Fruit fly (Drosophila melanogaster) whole organism, embryonic: ENCODE measurements around the gene Ir94d.

Source experiments
- CG11247 ChIP-seq: fragments of 200-800 bp; sonication (Bioruptor generic); IDR thresholded peaks from 2 replicates; pipeline ENCODE4 v1.3.6; 2022; ENCODE audit warnings: missing biosample characterization, missing genetic modification characterization
- CG11504 ChIP-seq: fragments of 200-800 bp; sonication (Bioruptor generic); optimal IDR thresholded peaks from 3 replicates; lab custom pipeline; 2019; ENCODE audit warnings: missing biosample characterization, mild to moderate bottlenecking, missing genetic modification characterization, moderate library complexity
- CG13894 ChIP-seq: fragments of 200-800 bp; sonication (Bioruptor generic); optimal IDR thresholded peaks from 3 replicates; lab custom pipeline; 2018; ENCODE audit warnings: missing biosample characterization, mild to moderate bottlenecking, missing genetic modification characterization, moderate library complexity
- CG14014 ChIP-seq: fragments of 200-800 bp; sonication (Bioruptor generic); IDR thresholded peaks from 2 replicates; pipeline ENCODE4 v1.3.6; 2022; ENCODE audit warnings: missing biosample characterization, missing genetic modification characterization
- CG15011 ChIP-seq: fragments of 200-800 bp; sonication (Bioruptor generic); optimal IDR thresholded peaks from 3 replicates; lab custom pipeline; 2018; ENCODE audit warnings: missing biosample characterization, mild to moderate bottlenecking, missing genetic modification characterization
- CG1602 ChIP-seq: fragments of 200-800 bp; sonication (Bioruptor generic); optimal IDR thresholded peaks from 3 replicates; lab custom pipeline; 2016; ENCODE audit warnings: missing biosample characterization, missing genetic modification characterization
- CG16815 ChIP-seq: fragments of 200-800 bp; sonication (Bioruptor generic); optimal IDR thresholded peaks from 3 replicates; lab custom pipeline; 2017; ENCODE audit warnings: missing biosample characterization, mild to moderate bottlenecking, missing genetic modification characterization
- CG17186 ChIP-seq: fragments of 200-800 bp; sonication (Bioruptor generic); optimal IDR thresholded peaks from 3 replicates; lab custom pipeline; 2017; ENCODE audit warnings: missing biosample characterization, missing genetic modification reagents, missing genetic modification characterization
- CG31224 ChIP-seq: fragments of 200-800 bp; sonication (Bioruptor generic); IDR thresholded peaks from 2 replicates; pipeline ENCODE4 v1.3.6; 2022; ENCODE audit warnings: missing biosample characterization, missing genetic modification characterization
- CG3281 ChIP-seq: fragments of 200-800 bp; sonication (Bioruptor generic); optimal IDR thresholded peaks from 3 replicates; lab custom pipeline; 2017; ENCODE audit warnings: missing biosample characterization, mild to moderate bottlenecking, missing genetic modification characterization
- CG34422 ChIP-seq: fragments of 200-800 bp; sonication (Bioruptor generic); IDR thresholded peaks from 3 replicates; pipeline ENCODE4 v1.3.6; 2022; ENCODE audit warnings: missing biosample characterization, missing genetic modification characterization
- CG7786 ChIP-seq: fragments of 200-800 bp; sonication (Bioruptor generic); optimal IDR thresholded peaks from 2 replicates; lab custom pipeline; 2016; ENCODE audit warnings: missing biosample characterization, missing genetic modification characterization
- Chrac-16 ChIP-seq: fragments of 200-800 bp; sonication (Bioruptor generic); optimal IDR thresholded peaks from 3 replicates; lab custom pipeline; 2016; ENCODE audit warnings: missing biosample characterization, missing genetic modification characterization
- Dek ChIP-seq: fragments of 200-800 bp; sonication (Bioruptor generic); optimal IDR thresholded peaks from 3 replicates; lab custom pipeline; 2019; ENCODE audit warnings: missing biosample characterization, mild to moderate bottlenecking, missing genetic modification characterization, moderate library complexity
- Dll ChIP-seq: fragments of 200-800 bp; sonication (Bioruptor generic); IDR thresholded peaks from 4 replicates; pipeline ENCODE4 v1.3.6; 2022; ENCODE audit warnings: missing biosample characterization, missing genetic modification characterization; ENCODE audit not compliant: partially characterized antibody
- Drgx ChIP-seq: fragments of 200-800 bp; sonication (Bioruptor generic); IDR thresholded peaks from 2 replicates; pipeline ENCODE4 v1.3.6; 2022; ENCODE audit warnings: missing biosample characterization, missing genetic modification characterization
- E2f2 ChIP-seq: fragments of 200-800 bp; sonication (Bioruptor generic); IDR thresholded peaks from 2 replicates; pipeline ENCODE4 v1.3.6; 2022; ENCODE audit warnings: missing biosample characterization, missing genetic modification characterization
- Ets65A ChIP-seq: fragments of 200-800 bp; sonication (Bioruptor generic); peaks from one replicate; lab custom pipeline; 2016; ENCODE audit warnings: missing biosample characterization, missing genetic modification characterization
- Hmr ChIP-seq: fragments of 200-800 bp; sonication (Bioruptor generic); optimal IDR thresholded peaks from 3 replicates; lab custom pipeline; 2017; ENCODE audit warnings: mild to moderate bottlenecking, missing biosample characterization, missing genetic modification reagents, missing genetic modification characterization
- MBD-R2 ChIP-seq: fragments of 200-800 bp; sonication (Bioruptor generic); IDR thresholded peaks from 2 replicates; pipeline ENCODE4 v1.3.6; 2022; ENCODE audit warnings: missing biosample characterization, missing genetic modification characterization
- NK7.1 ChIP-seq: fragments of 200-800 bp; sonication (Bioruptor generic); optimal IDR thresholded peaks from 3 replicates; lab custom pipeline; 2016; ENCODE audit warnings: missing biosample characterization, missing genetic modification characterization
- Nf-YC ChIP-seq: fragments of 200-800 bp; optimal IDR thresholded peaks from 3 replicates; lab custom pipeline; 2019; ENCODE audit warnings: missing biosample characterization, mild to moderate bottlenecking, missing genetic modification characterization, moderate library complexity
- Sin3A ChIP-seq: fragments of >200 bp; optimal IDR thresholded peaks from 2 replicates; lab custom pipeline; 2018
- Stat92E ChIP-seq, 3 experiments: fragments of >200 bp in 2 of 3; fragments of 200-800 bp in 1 of 3; sonication (Bioruptor generic) in 1 of 3; optimal IDR thresholded peaks; 2 replicates each; lab custom pipeline; 2017 to 2019; ENCODE audit warnings: missing biosample characterization in 3 of 3, missing genetic modification characterization in 3 of 3, mild to moderate bottlenecking in 1 of 3, moderate library complexity in 1 of 3
- YL-1 ChIP-seq: fragments of 200-800 bp; sonication (Bioruptor generic); optimal IDR thresholded peaks from 3 replicates; lab custom pipeline; 2017; ENCODE audit warnings: missing biosample characterization, mild to moderate bottlenecking, missing genetic modification characterization
- ash1 ChIP-seq: fragments of 200-800 bp; sonication (Bioruptor generic); optimal IDR thresholded peaks from 2 replicates; lab custom pipeline; 2018; ENCODE audit warnings: missing biosample characterization, mild to moderate bottlenecking, missing genetic modification characterization
- bsh ChIP-seq, 2 experiments: fragments of 200-800 bp; sonication (Bioruptor generic); optimal IDR thresholded peaks; 2 replicates each; lab custom pipeline; 2017 to 2018; ENCODE audit warnings: mild to moderate bottlenecking in 2 of 2, missing biosample characterization in 2 of 2, missing genetic modification characterization in 2 of 2, moderate library complexity in 1 of 2
- cwo ChIP-seq: fragments of 200-800 bp; sonication (Bioruptor generic); optimal IDR thresholded peaks from 3 replicates; lab custom pipeline; 2017; ENCODE audit warnings: missing biosample characterization, missing genetic modification characterization, mild to moderate bottlenecking, moderate library complexity, missing genetic modification reagents
- dimm ChIP-seq: fragments of 200-800 bp; sonication (Bioruptor generic); IDR thresholded peaks from 2 replicates; pipeline ENCODE4 v1.3.6; 2022; ENCODE audit warnings: missing biosample characterization, missing genetic modification characterization
- disco-r ChIP-seq: fragments of 200-800 bp; sonication (Bioruptor generic); optimal IDR thresholded peaks from 2 replicates; lab custom pipeline; 2016; ENCODE audit warnings: missing biosample characterization, missing genetic modification characterization
- dm ChIP-seq: fragments of 200-800 bp; sonication (Bioruptor generic); optimal IDR thresholded peaks from 3 replicates; lab custom pipeline; 2016; ENCODE audit warnings: missing biosample characterization, missing genetic modification characterization
- ewg ChIP-seq: fragments of 200-800 bp; sonication (Bioruptor generic); optimal IDR thresholded peaks from 3 replicates; lab custom pipeline; 2017; ENCODE audit warnings: mild to moderate bottlenecking, missing biosample characterization, missing genetic modification reagents, missing genetic modification characterization
- gem ChIP-seq: fragments of 200-800 bp; sonication (Bioruptor generic); optimal IDR thresholded peaks from 2 replicates; lab custom pipeline; 2019; ENCODE audit warnings: missing biosample characterization, mild to moderate bottlenecking, missing genetic modification characterization, moderate library complexity
- mirr ChIP-seq: fragments of 200-800 bp; sonication (Bioruptor generic); optimal IDR thresholded peaks from 3 replicates; lab custom pipeline; 2018; ENCODE audit warnings: missing biosample characterization, mild to moderate bottlenecking, missing genetic modification characterization
- onecut ChIP-seq: fragments of 200-800 bp; sonication (Bioruptor generic); IDR thresholded peaks from 2 replicates; pipeline ENCODE4 v1.3.6; 2022; ENCODE audit warnings: missing biosample characterization, missing genetic modification characterization
- peb ChIP-seq: fragments of 200-800 bp; sonication (Bioruptor generic); IDR thresholded peaks from 2 replicates; pipeline ENCODE4 v1.3.6; 2022; ENCODE audit warnings: missing biosample characterization, missing genetic modification characterization
- row ChIP-seq: fragments of 200-800 bp; sonication (Bioruptor generic); IDR thresholded peaks from 3 replicates; pipeline ENCODE4 v1.3.6; 2022; ENCODE audit warnings: missing biosample characterization, missing genetic modification characterization
- sens ChIP-seq: fragments of 200-800 bp; sonication (Bioruptor generic); peaks from one replicate; lab custom pipeline; 2016; ENCODE audit warnings: missing biosample characterization, missing genetic modification characterization
- sima ChIP-seq: fragments of 200-800 bp; sonication (Bioruptor generic); optimal IDR thresholded peaks from 2 replicates; lab custom pipeline; 2016; ENCODE audit warnings: missing biosample characterization, missing genetic modification characterization
- toy ChIP-seq: fragments of 200-800 bp; sonication (Bioruptor generic); IDR thresholded peaks from 2 replicates; pipeline ENCODE4 v1.3.6; 2022; ENCODE audit warnings: missing biosample characterization, missing genetic modification characterization
- twi ChIP-seq: fragments of 200-800 bp; optimal IDR thresholded peaks from 2 replicates; lab custom pipeline; 2019; ENCODE audit warnings: missing biosample characterization, mild to moderate bottlenecking, missing genetic modification characterization, moderate library complexity
- tx ChIP-seq: fragments of 200-800 bp; sonication (Bioruptor generic); optimal IDR thresholded peaks from 2 replicates; lab custom pipeline; 2016; ENCODE audit warnings: missing biosample characterization, missing genetic modification characterization
- zfh1 ChIP-seq: fragments of 200-800 bp; sonication (Bioruptor generic); IDR thresholded peaks from 3 replicates; pipeline ENCODE4 v1.3.6; 2022; ENCODE audit warnings: missing biosample characterization, missing genetic modification characterization

The Ir94d gene

DNA sequence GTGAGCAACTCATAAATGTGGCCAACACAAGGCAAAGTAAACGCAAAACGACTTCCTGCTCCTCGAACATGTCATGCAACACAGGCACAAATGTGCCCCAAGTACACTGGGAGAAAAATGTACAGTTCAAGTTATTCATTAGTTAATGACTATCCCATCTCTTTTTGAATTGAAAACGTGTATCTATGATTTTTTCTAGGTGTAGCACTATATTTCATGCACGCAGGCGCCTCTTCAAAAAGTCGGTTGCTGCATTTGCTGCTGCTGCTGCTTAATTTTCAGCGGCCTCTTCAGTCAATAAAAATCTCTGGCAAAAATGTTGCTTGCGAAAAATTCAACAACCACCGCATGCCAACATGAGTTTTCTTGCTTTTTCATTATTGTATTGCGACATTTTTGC is 35.1 kb upstream of the Ir94d start:
- TF ChIP-seq ewg (GFP tag; lab: Kevin White, UChicago), result no peak
- TF ChIP-seq CG16815 (GFP tag; lab: Kevin White, UChicago), result no peak
- peak; percentile 38 for TF ChIP-seq Drgx (GFP tag; lab: Robert Waterston, UW)
- no peak for TF ChIP-seq CG7786
- no peak for TF ChIP-seq dimm
- TF ChIP-seq mirr (GFP tag; lab: Kevin White, UChicago), result no peak
- TF ChIP-seq tx, result no peak
- TF ChIP-seq Dek (tag; lab: Kevin White, UChicago), result no peak
- no peak for TF ChIP-seq disco-r
- no peak for TF ChIP-seq CG3281 (GFP tag; lab: Kevin White, UChicago)
- TF ChIP-seq Ets65A (GFP tag; lab: Kevin White, UChicago), result peak; percentile 79
- peak in 1 of 2 experiments; percentile 5 for TF ChIP-seq bsh (GFP tag; optimal IDR thresholded peaks at IDR 0.05; lab: Kevin White, UChicago)

- TF ChIP-seq row (GFP tag; lab: Robert Waterston, UW) (peak; percentile 50; the same call in 2 of the 3 replicates), sima (no peak), zfh1 (GFP tag; lab: Robert Waterston, UW) (no peak), CG34422 (GFP tag; lab: Robert Waterston, UW) (0 out of 3 replicates have a peak, but pooled peaks have one; percentile 17), CG1602 (no peak), Nf-YC (tag; lab: Kevin White, UChicago) (no peak), gem (tag; lab: Kevin White, UChicago) (peak; percentile 7), Drgx (GFP tag; lab: Robert Waterston, UW) (0 out of 2 replicates have a peak, but pooled peaks have one; percentile 23), CG11504 (tag; lab: Kevin White, UChicago) (peak; percentile 19), YL-1 (GFP tag; lab: Kevin White, UChicago) (no peak), onecut (GFP tag; lab: Robert Waterston, UW) (no peak), cwo (GFP tag; lab: Kevin White, UChicago) (no peak), sens (peak; percentile 63), twi (no peak)
Observed at dm6 chr3R:23368235-23368634, 34.4 kb upstream of the Ir94d start.

DNA sequence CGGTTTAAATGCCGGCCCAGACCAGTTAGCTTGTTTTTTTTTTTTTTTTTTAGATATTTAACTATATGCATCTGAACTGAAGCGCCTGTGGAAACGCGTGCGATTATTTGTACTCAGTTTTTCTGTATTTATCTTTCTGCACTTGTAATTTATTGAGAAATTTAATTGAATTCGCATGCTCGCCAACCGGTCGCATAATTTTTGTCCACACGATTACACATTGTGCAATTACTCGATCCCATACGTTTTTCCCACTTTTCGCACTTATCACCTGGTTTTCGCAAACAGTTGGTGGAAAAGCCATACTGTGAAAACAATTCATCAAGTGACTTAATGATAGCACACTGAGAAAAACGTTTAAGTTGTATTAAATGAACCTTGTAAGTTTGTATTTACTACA is 30.0 kb upstream of the Ir94d start, which contains the start of gene CG42827:
Gene CG42827, plus strand, starts transcription at position 301 of the 400 bp plus-strand sequence.
- no peak for TF ChIP-seq E2f2 (GFP tag; lab: Robert Waterston, UW)
- no peak for TF ChIP-seq Hmr (GFP tag; lab: Kevin White, UChicago)

- no peak for TF ChIP-seq toy (GFP tag; lab: Robert Waterston, UW)
- TF ChIP-seq Chrac-16, result no peak
- TF ChIP-seq Sin3A, result no peak
- TF ChIP-seq CG17186 (GFP tag; lab: Kevin White, UChicago), result no peak
- no peak for TF ChIP-seq MBD-R2 (GFP tag; lab: Robert Waterston, UW)
- no peak for TF ChIP-seq CG31224
- no peak for TF ChIP-seq dm (GFP tag; lab: Kevin White, UChicago)
- TF ChIP-seq CG11247 (GFP tag; lab: Robert Waterston, UW), result no peak
- TF ChIP-seq CG15011, result no peak
- no peak for TF ChIP-seq CG13894
- no peak for TF ChIP-seq CG14014 (GFP tag; lab: Robert Waterston, UW)
- no peak for TF ChIP-seq ash1 (GFP tag; lab: Kevin White, UChicago)
- no peak for TF ChIP-seq peb (GFP tag; lab: Robert Waterston, UW)
- TF ChIP-seq Stat92E (GFP tag; optimal IDR thresholded peaks at IDR 0.05; lab: Kevin White, UChicago), result no peak
- TF ChIP-seq NK7.1 (GFP tag; lab: Kevin White, UChicago), result no peak
- no peak for TF ChIP-seq Dll (GFP tag; lab: Robert Waterston, UW)
Observed at dm6 chr3R:23373403-23373802, 29.2 kb upstream of the Ir94d start, which contains the start of gene CG42828. Gene CG42828, plus strand, starts transcription at chr3R:23373703.
